Fruit fly (Drosophila melanogaster): ENCODE results near the gene Nepl8.
A peak's percentile ranks its signal among the peaks of the same experiment; 100 is the strongest.

The Nepl8 gene

dm6 chr2L:16486001-16486793 lies 1.8 kb upstream of the Nepl8 start (continued):
- TF ChIP-seq CG10209 (GFP tag; optimal IDR thresholded peaks at IDR 0.05) (peak; percentile 42), psq (GFP tag; optimal IDR thresholded peaks at IDR 0.05) (peak; percentile 42), stc (GFP tag; IDR thresholded peaks at IDR 0.05) (peak; percentile 63), CG5180 (GFP tag; optimal IDR thresholded peaks at IDR 0.05) (no peak), sug (tag; optimal IDR thresholded peaks at IDR 0.05) (peak; percentile 26), CG3163 (GFP tag; optimal IDR thresholded peaks at IDR 0.05) (peak; percentile 48), BEAF-32 (GFP tag; optimal IDR thresholded peaks at IDR 0.05) (no peak), CG32772 (GFP tag; IDR thresholded peaks at IDR 0.05) (peak; percentile 69), sna (GFP tag; IDR thresholded peaks at IDR 0.05; ENCODE audit: partially characterized antibody) (no peak), PHDP (tag; optimal IDR thresholded peaks at IDR 0.05) (no peak), Hand (GFP tag; optimal IDR thresholded peaks at IDR 0.05) (no peak), otp (GFP tag; IDR thresholded peaks at IDR 0.05) (peak; percentile 64; the same call in 1 of the 3 replicates), zen2 (GFP tag; IDR thresholded peaks at IDR 0.05; ENCODE audit: partially characterized antibody) (no peak), chinmo (GFP tag; IDR thresholded peaks at IDR 0.05; ENCODE audit: partially characterized antibody) (peak; percentile 69; the same call in 3 of the 4 replicates), Dll (GFP tag; IDR thresholded peaks at IDR 0.05; ENCODE audit: partially characterized antibody) (0 out of 4 replicates have a peak, but pooled peaks have one; percentile 30), CG32532 (GFP tag; IDR thresholded peaks at IDR 0.05) (peak; percentile 41; the same call in 1 of the 2 replicates), CG1832 (GFP tag; optimal IDR thresholded peaks at IDR 0.05) (peak; percentile 98), CG4360 (GFP tag; IDR thresholded peaks at IDR 0.05) (peak; percentile 43), CG10979 (tag; optimal IDR thresholded peaks at IDR 0.05) (no peak), CG15011 (GFP tag; optimal IDR thresholded peaks at IDR 0.05) (no peak), CG12769 (tag; optimal IDR thresholded peaks at IDR 0.05) (peak; percentile 2), pfk (GFP tag; optimal IDR thresholded peaks at IDR 0.05) (peak; percentile 98), tgo (GFP tag; IDR thresholded peaks at IDR 0.05) (0 out of 3 replicates have a peak, but pooled peaks have one; percentile 24), Hmr (GFP tag; optimal IDR thresholded peaks at IDR 0.05) (peak; percentile 31), repo (GFP tag; optimal IDR thresholded peaks at IDR 0.05) (peak; percentile 53), CG10654 (GFP tag; optimal IDR thresholded peaks at IDR 0.05) (no peak), CG31365 (tag; optimal IDR thresholded peaks at IDR 0.05) (no peak), twi (tag; optimal IDR thresholded peaks at IDR 0.05) (no peak), btn (GFP tag; optimal IDR thresholded peaks at IDR 0.05) (peak; percentile 58), NfI (GFP tag; optimal IDR thresholded peaks at IDR 0.05) (peak; percentile 27), gro (GFP tag; optimal IDR thresholded peaks at IDR 0.05) (peak; percentile 31), prd (optimal IDR thresholded peaks at IDR 0.05) (no peak), prd (GFP tag; IDR thresholded peaks at IDR 0.05) (peak; percentile 56), br (optimal IDR thresholded peaks at IDR 0.05) (no peak), Dbx (GFP tag; IDR thresholded peaks at IDR 0.05) (0 out of 3 replicates have a peak, but pooled peaks have one; percentile 13), Spps (tag; optimal IDR thresholded peaks at IDR 0.05) (peak; percentile 21), CG7928 (GFP tag; optimal IDR thresholded peaks at IDR 0.05) (no peak), CG12942 (GFP tag; optimal IDR thresholded peaks at IDR 0.05) (peak; percentile 34), fd96Cb (tag; optimal IDR thresholded peaks at IDR 0.05) (no peak), CG15479 (GFP tag; optimal IDR thresholded peaks at IDR 0.05) (peak; percentile 68), CG30431 (GFP tag; optimal IDR thresholded peaks at IDR 0.05) (no peak), CG1602 (GFP tag; optimal IDR thresholded peaks at IDR 0.05) (no peak), CG4404 (GFP tag; IDR thresholded peaks at IDR 0.05) (no peak), CG11696 (GFP tag; IDR thresholded peaks at IDR 0.05) (no peak), BtbVII (GFP tag; optimal IDR thresholded peaks at IDR 0.05) (no peak), CG13624 (GFP tag; optimal IDR thresholded peaks at IDR 0.05) (peak; percentile 10), tup (GFP tag; optimal IDR thresholded peaks at IDR 0.05) (no peak), CG3065 (GFP tag; optimal IDR thresholded peaks at IDR 0.05) (no peak), CG9215 (GFP tag; IDR thresholded peaks at IDR 0.05) (no peak)

All from whole organism, embryonic.